Fruit fly (Drosophila melanogaster) whole organism, pupa: Measurements from ENCODE around the gene Nab2.

Experiments
- CG15710 ChIP-seq: fragments of 200-800 bp; sonication (Bioruptor generic); optimal IDR thresholded peaks from 2 replicates; lab custom pipeline; 2018; ENCODE audit warnings: missing biosample characterization, mild to moderate bottlenecking, missing genetic modification characterization, moderate library complexity
- CG8301 ChIP-seq: fragments of 200-800 bp; sonication (Bioruptor generic); optimal IDR thresholded peaks from 2 replicates; lab custom pipeline; 2018; ENCODE audit warnings: missing biosample characterization, mild to moderate bottlenecking, missing genetic modification characterization
- D1 ChIP-seq: fragments of 200-800 bp; sonication (Bioruptor generic); optimal IDR thresholded peaks from 2 replicates; lab custom pipeline; 2018; ENCODE audit warnings: missing biosample characterization, mild to moderate bottlenecking, missing genetic modification characterization, moderate library complexity
- Pif1A ChIP-seq: fragments of 200-800 bp; sonication (Bioruptor generic); optimal IDR thresholded peaks from 3 replicates; lab custom pipeline; 2016; ENCODE audit warnings: missing biosample characterization, missing genetic modification characterization
- Pif1B ChIP-seq: fragments of 200-800 bp; sonication (Bioruptor generic); optimal IDR thresholded peaks from 3 replicates; lab custom pipeline; 2016; ENCODE audit warnings: missing biosample characterization, missing genetic modification characterization
- gl ChIP-seq: fragments of 200-800 bp; sonication (Bioruptor generic); optimal IDR thresholded peaks from 2 replicates; lab custom pipeline; 2018; ENCODE audit warnings: missing biosample characterization, mild to moderate bottlenecking, missing genetic modification characterization

DNA sequence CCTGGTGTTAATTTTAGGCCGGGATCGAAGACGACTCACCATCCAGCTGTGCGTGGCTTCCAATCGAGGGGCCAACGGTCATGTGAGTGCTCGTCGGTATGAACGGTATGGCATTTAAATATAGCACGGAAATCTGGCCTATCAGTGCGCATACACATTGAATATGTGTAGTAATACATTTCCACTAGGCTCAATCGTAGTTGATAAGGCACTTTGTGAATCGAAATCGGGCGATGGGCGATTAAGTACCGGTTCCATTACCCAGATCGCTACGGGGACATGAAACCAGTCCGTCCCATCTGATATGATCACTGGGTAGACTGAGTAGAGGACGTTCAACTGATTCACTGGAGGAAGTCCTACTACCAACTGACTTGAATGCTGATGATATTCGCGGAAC, 32.8 kb downstream of the Nab2 start:
- TF ChIP-seq Pif1B (GFP tag; lab: Kevin White, UChicago) (no peak), Pif1A (GFP tag; lab: Kevin White, UChicago) (no peak), CG8301 (no peak), gl (no peak), D1 (tag; lab: Kevin White, UChicago) (no peak), CG15710 (tag; lab: Kevin White, UChicago) (no peak)
